Worm (Caenorhabditis elegans) whole organism, dauer: ENCODE measurements around the gene nep-15.

Experiments
- unc-62 ChIP-seq: sonication (generic microtip); optimal IDR thresholded peaks from 2 replicates; lab custom pipeline; 2017; ENCODE audit warnings: missing biosample characterization, missing genetic modification reagents, missing genetic modification characterization

The nep-15 gene

ce11 chrX:8423633-8424032 is 51.6 kb downstream of the nep-15 start, which contains the start of gene tth-1:
Gene tth-1 (minus strand): TSS chrX:8423733.
- no peak for TF ChIP-seq unc-62 (GFP tag; lab: Kevin White, UChicago)
